Worm (Caenorhabditis elegans): ENCODE data around the gene Y48A5A.3.

Y48A5A.3 gene

DNA sequence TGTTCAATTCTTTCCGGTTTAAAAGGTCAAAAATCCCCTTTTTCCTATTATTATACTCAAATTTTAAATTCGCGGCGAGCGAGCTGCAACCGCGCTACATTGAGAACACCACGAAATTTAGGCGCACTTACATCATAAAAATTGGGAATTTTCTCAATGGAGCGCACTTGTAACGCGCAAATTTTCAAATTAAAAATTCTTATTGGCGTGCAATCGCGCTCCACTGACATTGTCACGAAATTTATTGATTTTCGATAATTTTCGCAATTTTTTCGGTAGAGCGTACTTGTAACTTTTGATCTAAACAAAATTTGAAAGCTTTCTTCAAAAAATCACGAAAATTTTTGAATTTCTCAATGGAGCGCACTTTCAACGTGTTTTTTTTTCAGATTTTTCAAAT lies 6.3 kb upstream of the Y48A5A.3 start, which contains the start of gene ulp-3:
Gene ulp-3, plus strand, starts transcription at position 388 of the 400 bp plus-strand sequence.
- TF ChIP-seq pqm-1 (tag; optimal IDR thresholded peaks at IDR 0.05) (no peak), unc-62 (GFP tag; optimal IDR thresholded peaks at IDR 0.05) (no peak), ZK546.5 (tag; optimal IDR thresholded peaks at IDR 0.05) (no peak), fkh-10 (GFP tag; optimal IDR thresholded peaks at IDR 0.05) (no peak), lin-39 (tag; optimal IDR thresholded peaks at IDR 0.05) (no peak), egl-27 (tag; optimal IDR thresholded peaks at IDR 0.05) (no peak), mdl-1 (tag; optimal IDR thresholded peaks at IDR 0.05) (no peak), ztf-4 (tag; optimal IDR thresholded peaks at IDR 0.05) (no peak), pha-4 (tag; optimal IDR thresholded peaks at IDR 0.05) (no peak), skn-1 (tag; optimal IDR thresholded peaks at IDR 0.05) (no peak), jun-1 (tag; optimal IDR thresholded peaks at IDR 0.05) (no peak), nhr-25 (tag; optimal IDR thresholded peaks at IDR 0.05) (no peak), nhr-12 (tag; optimal IDR thresholded peaks at IDR 0.05) (no peak), nhr-237 (tag; optimal IDR thresholded peaks at IDR 0.05) (no peak), fos-1 (tag; optimal IDR thresholded peaks at IDR 0.05) (no peak), nhr-43 (tag; optimal IDR thresholded peaks at IDR 0.05; ENCODE audit: poor library complexity, severe bottlenecking) (no peak), nhr-23 (tag; optimal IDR thresholded peaks at IDR 0.05) (no peak)

DNA sequence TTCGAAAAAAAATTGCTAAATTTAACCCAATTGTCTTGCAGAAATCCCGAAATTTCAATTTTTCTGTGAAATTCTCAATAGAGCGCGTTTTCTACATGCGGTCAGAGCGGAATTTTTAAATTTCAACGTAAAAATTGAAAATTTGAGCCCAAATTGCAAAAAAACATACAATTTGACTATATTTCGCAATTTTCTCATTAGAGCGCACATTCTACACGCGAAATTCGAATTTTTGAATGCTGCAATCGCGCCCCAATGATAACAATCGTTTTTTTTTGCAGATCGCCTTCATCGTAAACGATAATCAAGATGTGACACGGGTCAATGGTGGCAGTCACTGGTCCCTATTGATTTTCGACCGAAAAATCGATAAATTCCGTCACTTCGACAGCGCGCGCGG lies 5.5 kb upstream of the Y48A5A.3 start:
- TF ChIP-seq tbx-2 (tag; optimal IDR thresholded peaks at IDR 0.05) = no peak
- no peak for TF ChIP-seq nhr-12 (tag; optimal IDR thresholded peaks at IDR 0.05)
- no peak for TF ChIP-seq pqm-1 (tag; optimal IDR thresholded peaks at IDR 0.05)
- no peak for TF ChIP-seq lin-39 (tag; optimal IDR thresholded peaks at IDR 0.05)
- no peak for TF ChIP-seq ceh-28 (tag; optimal IDR thresholded peaks at IDR 0.05)
- TF ChIP-seq snpc-4 (tag; optimal IDR thresholded peaks at IDR 0.05) = no peak
- no peak for TF ChIP-seq nhr-28 (tag; optimal IDR thresholded peaks at IDR 0.05)
- no peak for TF ChIP-seq nhr-76 (tag; optimal IDR thresholded peaks at IDR 0.05)
- no peak for TF ChIP-seq fos-1 (tag; optimal IDR thresholded peaks at IDR 0.05)
- no peak for TF ChIP-seq pha-4 (tag; optimal IDR thresholded peaks at IDR 0.05)
- TF ChIP-seq egl-27 (tag; optimal IDR thresholded peaks at IDR 0.05) = no peak
- no peak for TF ChIP-seq lin-15B (tag; optimal IDR thresholded peaks at IDR 0.05)
- no peak for TF ChIP-seq mml-1 (tag; optimal IDR thresholded peaks at IDR 0.05)
- TF ChIP-seq lsy-12 (tag; optimal IDR thresholded peaks at IDR 0.05) = no peak
- TF ChIP-seq nhr-11 (tag; optimal IDR thresholded peaks at IDR 0.05) = no peak
- TF ChIP-seq nhr-237 (tag; optimal IDR thresholded peaks at IDR 0.05) = no peak
- no peak for TF ChIP-seq unc-62 (GFP tag; optimal IDR thresholded peaks at IDR 0.05)
- no peak for TF ChIP-seq sea-2 (GFP tag; optimal IDR thresholded peaks at IDR 0.05)
- TF ChIP-seq ama-1 (optimal IDR thresholded peaks at IDR 0.05) = no peak

DNA sequence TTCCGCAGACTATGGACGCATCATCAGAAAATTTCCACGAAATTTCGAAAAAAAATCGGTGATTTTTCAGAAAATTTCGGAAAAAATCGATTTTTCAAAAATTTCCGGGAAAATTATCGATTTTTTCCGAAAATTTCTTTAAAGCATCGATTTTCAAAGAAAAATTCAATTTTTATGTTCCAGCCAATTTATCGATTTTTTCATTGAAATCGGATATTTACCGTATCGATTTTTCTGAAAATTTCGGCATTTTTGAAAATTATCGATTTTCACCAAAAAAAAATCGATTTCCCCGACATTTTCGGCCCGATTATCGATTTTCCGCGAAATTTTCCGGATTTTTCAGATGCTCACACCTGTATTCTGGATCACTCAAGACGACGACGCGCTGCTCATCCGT lies 4.4 kb upstream of the Y48A5A.3 start, which contains the start of gene Y48A5A.1:
Gene Y48A5A.1, plus strand, starts transcription at position 347 of the 400 bp plus-strand sequence.
- TF ChIP-seq lin-39 (tag; optimal IDR thresholded peaks at IDR 0.05) (no peak), ceh-28 (tag; optimal IDR thresholded peaks at IDR 0.05) (peak; percentile 93)

DNA sequence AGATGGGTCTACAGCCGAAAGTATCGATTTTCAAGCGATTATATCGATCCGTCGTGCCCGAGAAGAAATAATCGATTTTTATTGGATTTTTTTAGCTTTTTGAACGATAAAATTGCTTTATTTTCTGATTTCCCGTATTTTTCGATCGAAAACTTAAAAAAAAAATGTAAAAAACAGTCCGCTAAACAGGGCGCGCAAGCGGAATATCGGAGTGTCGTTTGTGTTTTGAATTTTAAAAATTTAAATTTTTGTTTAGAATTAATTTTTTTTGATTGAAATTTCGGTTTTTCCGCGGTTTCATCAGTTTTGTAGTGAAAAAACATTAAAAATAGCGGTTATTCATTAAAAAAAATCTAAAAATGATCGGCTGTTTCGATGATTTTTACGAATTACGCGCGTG lies 621 bp downstream of the Y48A5A.3 start:
- no peak for TF ChIP-seq hmg-11 (tag; optimal IDR thresholded peaks at IDR 0.05)
- TF ChIP-seq jun-1 (tag; optimal IDR thresholded peaks at IDR 0.05) = no peak
- TF ChIP-seq ztf-11 (tag; optimal IDR thresholded peaks at IDR 0.05) = no peak
- TF ChIP-seq R02D3.7 (tag; optimal IDR thresholded peaks at IDR 0.05) = no peak

DNA sequence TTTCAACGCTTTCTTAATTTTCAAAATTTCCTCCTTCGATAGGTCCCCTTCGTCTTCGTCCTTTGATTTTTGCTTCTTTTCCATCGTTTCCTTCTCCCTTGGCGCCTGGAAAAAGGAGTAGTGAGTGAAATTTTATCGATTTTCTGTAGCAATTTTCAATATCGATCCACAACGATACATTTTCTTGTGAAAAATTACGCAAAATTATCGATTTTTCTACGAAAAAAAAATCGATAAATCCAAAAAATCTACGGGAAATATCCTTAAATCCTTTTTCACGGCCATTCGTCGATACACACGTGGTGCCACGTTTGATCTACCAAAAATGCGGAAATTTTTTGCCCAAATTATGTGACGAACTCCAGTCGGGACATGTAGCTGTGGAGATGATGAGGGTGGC lies 1.5 kb downstream of the Y48A5A.3 start:
- TF ChIP-seq unc-62 (GFP tag; optimal IDR thresholded peaks at IDR 0.05) (no peak), ceh-28 (tag; optimal IDR thresholded peaks at IDR 0.05) (peak; percentile 76)

DNA sequence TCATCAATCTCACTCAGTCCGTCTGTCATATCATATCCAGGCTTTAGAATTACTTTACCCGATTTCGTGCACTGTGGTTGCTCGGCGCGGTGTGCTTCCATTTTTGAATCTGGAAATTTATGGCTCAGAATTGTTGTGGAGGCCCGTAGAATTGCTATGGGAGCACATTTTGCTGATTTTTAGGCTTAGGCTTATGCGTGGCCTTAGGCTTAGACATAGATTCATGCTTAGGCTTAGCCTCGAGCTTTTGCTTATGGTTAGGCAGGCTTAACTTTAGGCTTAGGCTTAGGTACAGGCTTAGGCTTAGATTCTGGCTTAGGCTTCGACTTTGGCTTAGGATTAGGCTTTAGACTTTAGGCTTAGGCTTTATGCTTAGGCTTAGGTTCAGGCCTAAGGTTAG lies 2.7 kb downstream of the Y48A5A.3 start, which contains the start of gene Y76B12C.4:
Gene Y76B12C.4, minus strand, starts transcription at position 101 of the 400 bp plus-strand sequence.
- TF ChIP-seq tbx-2 (tag; optimal IDR thresholded peaks at IDR 0.05) (no peak), sea-2 (GFP tag; optimal IDR thresholded peaks at IDR 0.05) (no peak), aly-2 (tag; optimal IDR thresholded peaks at IDR 0.05) (no peak), nhr-25 (tag; optimal IDR thresholded peaks at IDR 0.05) (no peak), lin-39 (tag; optimal IDR thresholded peaks at IDR 0.05) (no peak), egl-27 (tag; optimal IDR thresholded peaks at IDR 0.05) (no peak), eor-1 (tag; optimal IDR thresholded peaks at IDR 0.05) (no peak), elt-1 (tag; optimal IDR thresholded peaks at IDR 0.05) (no peak), snpc-4 (tag; optimal IDR thresholded peaks at IDR 0.05) (no peak), nhr-11 (tag; optimal IDR thresholded peaks at IDR 0.05) (no peak), mdl-1 (tag; optimal IDR thresholded peaks at IDR 0.05) (no peak), nhr-77 (tag; optimal IDR thresholded peaks at IDR 0.05) (no peak), ceh-9 (tag; optimal IDR thresholded peaks at IDR 0.05) (no peak), unc-39 (tag; optimal IDR thresholded peaks at IDR 0.05) (no peak), fkh-2 (tag; optimal IDR thresholded peaks at IDR 0.05) (no peak), mml-1 (tag; optimal IDR thresholded peaks at IDR 0.05) (no peak), ceh-16 (tag; optimal IDR thresholded peaks at IDR 0.05) (no peak), nhr-28 (tag; optimal IDR thresholded peaks at IDR 0.05) (no peak), skn-1 (tag; optimal IDR thresholded peaks at IDR 0.05) (no peak), nhr-237 (tag; optimal IDR thresholded peaks at IDR 0.05) (no peak)
